Fruit fly (Drosophila melanogaster) whole organism, embryonic: ENCODE data around the gene CG14971.

Source experiments
- Blimp-1 ChIP-seq: fragments of 200-800 bp; sonication (Bioruptor generic); optimal IDR thresholded peaks from 3 replicates; lab custom pipeline; 2018; ENCODE audit warnings: missing biosample characterization, missing genetic modification characterization, mild to moderate bottlenecking, moderate library complexity, missing genetic modification reagents
- CG10959 ChIP-seq: fragments of 200-800 bp; sonication (Bioruptor generic); IDR thresholded peaks from 2 replicates; pipeline ENCODE4 v1.3.6; 2022; ENCODE audit warnings: missing biosample characterization, missing genetic modification characterization
- CG11085 ChIP-seq: fragments of 200-800 bp; sonication (Bioruptor generic); IDR thresholded peaks from 2 replicates; pipeline ENCODE4 v1.3.6; 2022; ENCODE audit warnings: missing biosample characterization, missing genetic modification characterization
- CG11504 ChIP-seq: fragments of 200-800 bp; sonication (Bioruptor generic); optimal IDR thresholded peaks from 3 replicates; lab custom pipeline; 2019; ENCODE audit warnings: missing biosample characterization, mild to moderate bottlenecking, missing genetic modification characterization, moderate library complexity
- CG12236 ChIP-seq: fragments of 200-800 bp; sonication (Bioruptor generic); optimal IDR thresholded peaks from 2 replicates; lab custom pipeline; 2016; ENCODE audit warnings: missing biosample characterization, missing genetic modification characterization
- CG13424 ChIP-seq: fragments of 200-800 bp; sonication (Bioruptor generic); optimal IDR thresholded peaks from 2 replicates; lab custom pipeline; 2019; ENCODE audit warnings: missing biosample characterization, mild to moderate bottlenecking, missing genetic modification characterization, moderate library complexity
- CG14441 ChIP-seq: fragments of 200-800 bp; sonication (Bioruptor generic); IDR thresholded peaks from 2 replicates; pipeline ENCODE4 v1.3.6; 2022; ENCODE audit warnings: missing biosample characterization, missing genetic modification characterization
- CG15601 ChIP-seq: fragments of 200-800 bp; sonication (Bioruptor generic); optimal IDR thresholded peaks from 3 replicates; lab custom pipeline; 2019; ENCODE audit warnings: missing biosample characterization, mild to moderate bottlenecking, missing genetic modification characterization, moderate library complexity
- CG17361 ChIP-seq: fragments of 200-800 bp; sonication (Bioruptor generic); IDR thresholded peaks from 3 replicates; pipeline ENCODE4 v1.3.6; 2022; ENCODE audit warnings: missing biosample characterization, missing genetic modification characterization
- CG18262 ChIP-seq: fragments of 200-800 bp; optimal IDR thresholded peaks from 3 replicates; lab custom pipeline; 2019; ENCODE audit warnings: missing biosample characterization, mild to moderate bottlenecking, missing genetic modification characterization, moderate library complexity
- CG18599 ChIP-seq: fragments of 200-800 bp; sonication (Bioruptor generic); optimal IDR thresholded peaks from 3 replicates; lab custom pipeline; 2017; ENCODE audit warnings: missing biosample characterization, missing genetic modification characterization, mild to moderate bottlenecking, moderate library complexity, missing genetic modification reagents
- CG2129 ChIP-seq: fragments of 200-800 bp; sonication (Bioruptor generic); IDR thresholded peaks from 2 replicates; pipeline ENCODE4 v1.3.6; 2022; ENCODE audit warnings: missing biosample characterization, missing genetic modification characterization; ENCODE audit not compliant: partially characterized antibody
- CG2875 ChIP-seq: fragments of 200-800 bp; sonication (Bioruptor generic); optimal IDR thresholded peaks from 2 replicates; lab custom pipeline; 2017; ENCODE audit warnings: missing biosample characterization, mild to moderate bottlenecking, missing genetic modification characterization, missing genetic modification reagents
- CG30403 ChIP-seq: fragments of 200-800 bp; sonication (Bioruptor generic); optimal IDR thresholded peaks from 3 replicates; lab custom pipeline; 2016; ENCODE audit warnings: missing biosample characterization, missing genetic modification characterization
- CG32532 ChIP-seq: fragments of 200-800 bp; sonication (Bioruptor generic); IDR thresholded peaks from 2 replicates; pipeline ENCODE4 v1.3.6; 2022; ENCODE audit warnings: missing biosample characterization, missing genetic modification characterization
- CG3407 ChIP-seq: fragments of 200-800 bp; sonication (Bioruptor generic); optimal IDR thresholded peaks from 2 replicates; lab custom pipeline; 2018; ENCODE audit warnings: missing biosample characterization, mild to moderate bottlenecking, missing genetic modification characterization
- CG4730 ChIP-seq: fragments of 200-800 bp; sonication (Bioruptor generic); IDR thresholded peaks from 2 replicates; pipeline ENCODE4 v1.3.6; 2022; ENCODE audit warnings: missing biosample characterization, missing genetic modification characterization
- CG7556 ChIP-seq: fragments of 200-800 bp; sonication (Bioruptor generic); optimal IDR thresholded peaks from 2 replicates; lab custom pipeline; 2017; ENCODE audit warnings: missing biosample characterization, mild to moderate bottlenecking, missing genetic modification characterization
- CG8281 ChIP-seq: fragments of 200-800 bp; sonication (Bioruptor generic); optimal IDR thresholded peaks from 2 replicates; lab custom pipeline; 2018; ENCODE audit warnings: missing biosample characterization, mild to moderate bottlenecking, missing genetic modification characterization, moderate library complexity
- D19B ChIP-seq: fragments of 200-800 bp; sonication (Bioruptor generic); optimal IDR thresholded peaks from 2 replicates; lab custom pipeline; 2017; ENCODE audit warnings: missing biosample characterization, mild to moderate bottlenecking, missing genetic modification characterization
- HHEX ChIP-seq: fragments of 200-800 bp; sonication (Bioruptor generic); optimal IDR thresholded peaks from 3 replicates; lab custom pipeline; 2017; ENCODE audit warnings: missing biosample characterization, mild to moderate bottlenecking, missing genetic modification characterization, missing genetic modification reagents
- Hand ChIP-seq: fragments of 200-800 bp; sonication (Bioruptor generic); optimal IDR thresholded peaks from 2 replicates; lab custom pipeline; 2017; ENCODE audit warnings: mild to moderate bottlenecking, missing biosample characterization, missing genetic modification reagents, missing genetic modification characterization
- Hmr ChIP-seq: fragments of 200-800 bp; sonication (Bioruptor generic); optimal IDR thresholded peaks from 3 replicates; lab custom pipeline; 2017; ENCODE audit warnings: mild to moderate bottlenecking, missing biosample characterization, missing genetic modification reagents, missing genetic modification characterization
- Hmx ChIP-seq: fragments of 200-800 bp; sonication (Bioruptor generic); optimal IDR thresholded peaks from 2 replicates; lab custom pipeline; 2016; ENCODE audit warnings: missing biosample characterization, missing genetic modification characterization
- Meics ChIP-seq: fragments of 200-800 bp; sonication (Bioruptor generic); optimal IDR thresholded peaks from 2 replicates; lab custom pipeline; 2017; ENCODE audit warnings: missing biosample characterization, mild to moderate bottlenecking, missing genetic modification characterization
- Oli ChIP-seq: fragments of 200-800 bp; sonication (Bioruptor generic); optimal IDR thresholded peaks from 2 replicates; lab custom pipeline; 2018; ENCODE audit warnings: missing biosample characterization, mild to moderate bottlenecking, missing genetic modification characterization, moderate library complexity
- PHDP ChIP-seq: fragments of 200-800 bp; sonication (Bioruptor generic); optimal IDR thresholded peaks from 3 replicates; lab custom pipeline; 2018; ENCODE audit warnings: missing biosample characterization, mild to moderate bottlenecking, missing genetic modification characterization, moderate library complexity
- Ravus ChIP-seq: fragments of 200-800 bp; sonication (Bioruptor generic); IDR thresholded peaks from 2 replicates; pipeline ENCODE4 v1.3.6; 2022; ENCODE audit warnings: missing biosample characterization, missing genetic modification characterization
- Ssrp ChIP-seq: fragments of 200-800 bp; sonication (Bioruptor generic); optimal IDR thresholded peaks from 2 replicates; lab custom pipeline; 2018; ENCODE audit warnings: missing biosample characterization, mild to moderate bottlenecking, missing genetic modification characterization, moderate library complexity
- ash1 ChIP-seq: fragments of 200-800 bp; sonication (Bioruptor generic); optimal IDR thresholded peaks from 2 replicates; lab custom pipeline; 2018; ENCODE audit warnings: missing biosample characterization, mild to moderate bottlenecking, missing genetic modification characterization
- dmrt11E ChIP-seq: fragments of 200-800 bp; sonication (Bioruptor generic); optimal IDR thresholded peaks from 3 replicates; lab custom pipeline; 2018; ENCODE audit warnings: missing biosample characterization, mild to moderate bottlenecking, missing genetic modification characterization, moderate library complexity
- dmrt99B ChIP-seq: fragments of 200-800 bp; sonication (Bioruptor generic); optimal IDR thresholded peaks from 2 replicates; lab custom pipeline; 2018; ENCODE audit warnings: missing biosample characterization, mild to moderate bottlenecking, missing genetic modification characterization, moderate library complexity
- grau ChIP-seq: fragments of 200-800 bp; optimal IDR thresholded peaks from 3 replicates; lab custom pipeline; 2019; ENCODE audit warnings: missing biosample characterization, mild to moderate bottlenecking, missing genetic modification characterization, moderate library complexity
- nerfin-1 ChIP-seq: fragments of 200-800 bp; sonication (Bioruptor generic); optimal IDR thresholded peaks from 3 replicates; lab custom pipeline; 2019; ENCODE audit warnings: missing biosample characterization, mild to moderate bottlenecking, missing genetic modification characterization, moderate library complexity
- nmo ChIP-seq: fragments of 200-800 bp; sonication (Bioruptor generic); optimal IDR thresholded peaks from 2 replicates; lab custom pipeline; 2018; ENCODE audit warnings: missing biosample characterization, mild to moderate bottlenecking, missing genetic modification characterization, moderate library complexity
- oc ChIP-seq: fragments of 200-800 bp; sonication (Bioruptor generic); optimal IDR thresholded peaks from 2 replicates; lab custom pipeline; 2018; ENCODE audit warnings: missing biosample characterization, mild to moderate bottlenecking, missing genetic modification characterization, moderate library complexity
- onecut ChIP-seq: fragments of 200-800 bp; sonication (Bioruptor generic); IDR thresholded peaks from 2 replicates; pipeline ENCODE4 v1.3.6; 2022; ENCODE audit warnings: missing biosample characterization, missing genetic modification characterization
- prd ChIP-seq, 3 experiments: fragments of >200 bp in 2 of 3; fragments of 200-800 bp in 1 of 3; sonication (Bioruptor generic) in 1 of 3; optimal IDR thresholded peaks in 2 of 3; IDR thresholded peaks in 1 of 3; 2 replicates in 2 of 3; 3 replicates in 1 of 3; pipeline versions ENCODE4 v1.3.6 to Lab custom; 2017 to 2022; ENCODE audit warnings: missing biosample characterization in 1 of 3, missing genetic modification characterization in 1 of 3
- trh ChIP-seq: fragments of 200-800 bp; sonication (Bioruptor generic); optimal IDR thresholded peaks from 2 replicates; lab custom pipeline; 2016; ENCODE audit warnings: missing biosample characterization, missing genetic modification characterization
- wek ChIP-seq: fragments of 200-800 bp; sonication (Bioruptor generic); optimal IDR thresholded peaks from 3 replicates; lab custom pipeline; 2018; ENCODE audit warnings: missing biosample characterization, mild to moderate bottlenecking, missing genetic modification characterization, moderate library complexity

Gene CG14971

dm6 chr3L:3485088-3485710 is 14.1 kb upstream of the CG14971 start (continued):
- TF ChIP-seq CG32532 (GFP tag; lab: Robert Waterston, UW): peak; percentile 16; the same call in 1 of the 2 replicates
- no peak for TF ChIP-seq onecut (GFP tag; lab: Robert Waterston, UW)
- TF ChIP-seq CG30403 (GFP tag; lab: Kevin White, UChicago): no peak
- TF ChIP-seq CG15601 (tag; lab: Kevin White, UChicago): peak; percentile 31
- no peak for TF ChIP-seq Ravus (GFP tag; lab: Robert Waterston, UW)
- peak; percentile 60 for TF ChIP-seq CG18262
- no peak for TF ChIP-seq CG11085 (GFP tag; lab: Robert Waterston, UW)
- TF ChIP-seq CG7556 (GFP tag; lab: Kevin White, UChicago): peak; percentile 42
- peak; percentile 11 for TF ChIP-seq oc (tag; lab: Kevin White, UChicago)
- TF ChIP-seq CG4730 (GFP tag; lab: Robert Waterston, UW): no peak
- TF ChIP-seq Meics (GFP tag; lab: Kevin White, UChicago): peak; percentile 20
- peak; percentile 26 for TF ChIP-seq CG8281 (tag; lab: Kevin White, UChicago)
- TF ChIP-seq CG10959 (GFP tag; lab: Robert Waterston, UW): no peak
- TF ChIP-seq wek (GFP tag; lab: Kevin White, UChicago): no peak
- peak; percentile 2 for TF ChIP-seq Oli
- peak; percentile 62; the same call in 2 of the 3 replicates for TF ChIP-seq CG17361 (GFP tag; lab: Robert Waterston, UW)
- TF ChIP-seq Ssrp (tag; lab: Kevin White, UChicago): peak; percentile 30
- peak; percentile 8 for TF ChIP-seq dmrt11E
- TF ChIP-seq trh (GFP tag; lab: Kevin White, UChicago): no peak
- no peak for TF ChIP-seq CG2129 (GFP tag; lab: Robert Waterston, UW)
- no peak for TF ChIP-seq CG14441 (GFP tag; lab: Robert Waterston, UW)
- peak; percentile 9 for TF ChIP-seq CG3407
- TF ChIP-seq dmrt99B (tag; lab: Kevin White, UChicago): peak; percentile 61
- TF ChIP-seq nmo: peak; percentile 53
- no peak for TF ChIP-seq Hmx (GFP tag; lab: Kevin White, UChicago)
- TF ChIP-seq PHDP (tag; lab: Kevin White, UChicago): peak; percentile 52
- TF ChIP-seq grau (tag; lab: Kevin White, UChicago): peak; percentile 51
- TF ChIP-seq Hand (GFP tag; lab: Kevin White, UChicago): no peak
- TF ChIP-seq ash1 (GFP tag; lab: Kevin White, UChicago): no peak
- peak; percentile 49 for TF ChIP-seq Blimp-1 (GFP tag; lab: Kevin White, UChicago)
- no peak for TF ChIP-seq HHEX
- peak; percentile 46 for TF ChIP-seq CG18599 (GFP tag; lab: Kevin White, UChicago)
- TF ChIP-seq CG13424 (tag; lab: Kevin White, UChicago): peak; percentile 52
- no peak for TF ChIP-seq CG2875 (GFP tag; lab: Kevin White, UChicago)
- TF ChIP-seq prd (optimal IDR thresholded peaks at IDR 0.05; lab: Kevin White, UChicago): no peak
- TF ChIP-seq prd (GFP tag; IDR thresholded peaks at IDR 0.05; lab: Robert Waterston, UW): peak; percentile 33; the same call in 2 of the 3 replicates
- no peak for TF ChIP-seq CG12236
- TF ChIP-seq nerfin-1 (tag; lab: Kevin White, UChicago): peak; percentile 1
- peak; percentile 21 for TF ChIP-seq Hmr
- TF ChIP-seq CG11504 (tag; lab: Kevin White, UChicago): peak; percentile 63
- TF ChIP-seq D19B (GFP tag; lab: Kevin White, UChicago): peak; percentile 92
